Worm (Caenorhabditis elegans) whole organism, young adult: ENCODE data around the gene nspa-2.

Experiments
- B0261.1 ChIP-seq: sonication (generic microtip); optimal IDR thresholded peaks from 2 replicates; lab custom pipeline; 2016; ENCODE audit warnings: mild to moderate bottlenecking, missing genetic modification characterization, moderate library complexity, missing compliant biosample characterization
- B0336.3 ChIP-seq: fragments of 200-800 bp; sonication (Bioruptor generic); IDR thresholded peaks from 2 replicates; pipeline ENCODE4 v1.3.6; 2022; ENCODE audit warnings: missing genetic modification characterization, missing compliant biosample characterization
- F10E7.11 ChIP-seq: sonication (generic microtip); optimal IDR thresholded peaks from 2 replicates; lab custom pipeline; 2017; ENCODE audit warnings: mild to moderate bottlenecking, missing genetic modification characterization, moderate library complexity, missing compliant biosample characterization
- F22D6.2 ChIP-seq: sonication (generic microtip); optimal IDR thresholded peaks from 2 replicates; lab custom pipeline; 2016; ENCODE audit warnings: mild to moderate bottlenecking, missing genetic modification characterization, missing compliant biosample characterization
- F23B12.7 ChIP-seq: sonication (generic microtip); optimal IDR thresholded peaks from 2 replicates; lab custom pipeline; 2017; ENCODE audit warnings: missing genetic modification characterization, mild to moderate bottlenecking, missing compliant biosample characterization, antibody characterized with exemption, moderate library complexity; ENCODE audit not compliant: insufficient read depth
- F39B2.1 ChIP-seq: fragments of 200-800 bp; sonication (Bioruptor generic); IDR thresholded peaks from 2 replicates; pipeline ENCODE4 v1.3.6; 2022; ENCODE audit warnings: missing genetic modification reagents, missing genetic modification characterization, missing compliant biosample characterization
- F49E8.2 ChIP-seq: sonication (generic microtip); optimal IDR thresholded peaks from 3 replicates; lab custom pipeline; 2017; ENCODE audit warnings: missing genetic modification characterization, mild to moderate bottlenecking, missing compliant biosample characterization, antibody characterized with exemption, moderate library complexity; ENCODE audit not compliant: insufficient read depth
- F55B11.4 ChIP-seq: sonication (generic microtip); optimal IDR thresholded peaks from 2 replicates; lab custom pipeline; 2016; ENCODE audit warnings: missing compliant biosample characterization, missing genetic modification characterization, borderline replicate concordance; ENCODE audit not compliant: insufficient read depth
- K11D2.4 ChIP-seq: fragments of 200-800 bp; sonication (Bioruptor generic); IDR thresholded peaks from 2 replicates; pipeline ENCODE4 v1.3.6; 2022; ENCODE audit warnings: missing genetic modification reagents, missing genetic modification characterization, missing compliant biosample characterization
- T07F8.4 ChIP-seq: sonication (generic microtip); optimal IDR thresholded peaks from 2 replicates; lab custom pipeline; 2016; ENCODE audit warnings: mild to moderate bottlenecking, missing genetic modification characterization, moderate library complexity, missing compliant biosample characterization
- Y53G8AR.9 ChIP-seq: fragments of 200-800 bp; sonication (Bioruptor generic); conservative IDR thresholded peaks from 2 replicates; pipeline ENCODE4 v1.3.6; 2022; ENCODE audit warnings: missing genetic modification reagents, missing genetic modification characterization, missing compliant biosample characterization
- Y56A3A.18 ChIP-seq: fragments of 200-800 bp; sonication (Bioruptor generic); IDR thresholded peaks from 2 replicates; pipeline ENCODE4 v1.3.6; 2022; ENCODE audit warnings: missing genetic modification reagents, missing genetic modification characterization, missing compliant biosample characterization
- ama-1 ChIP-seq, 3 experiments: fragments of 150-350 bp in 1 of 3; sonication (generic microtip) in 2 of 3; optimal IDR thresholded peaks; 2 replicates each; lab custom pipeline; 2014 to 2018; ENCODE audit warnings: missing biosample characterization in 2 of 3, missing genetic modification characterization in 2 of 3, missing genetic modification reagents in 2 of 3
- aptf-2 ChIP-seq: fragments of 200-800 bp; sonication (Bioruptor generic); conservative IDR thresholded peaks from 2 replicates; pipeline ENCODE4 v1.3.6; 2022; ENCODE audit warnings: missing genetic modification reagents, missing genetic modification characterization, missing compliant biosample characterization
- bed-1 ChIP-seq: fragments of 200-800 bp; sonication (Bioruptor generic); IDR thresholded peaks from 2 replicates; pipeline ENCODE4 v1.3.6; 2022; ENCODE audit warnings: missing genetic modification reagents, missing genetic modification characterization, missing compliant biosample characterization
- ccch-3 ChIP-seq: fragments of 200-800 bp; sonication (Bioruptor generic); optimal IDR thresholded peaks from 2 replicates; lab custom pipeline; 2018; ENCODE audit warnings: mild to moderate bottlenecking, missing genetic modification characterization, missing compliant biosample characterization
- ceh-100 ChIP-seq: fragments of 200-800 bp; sonication (Bioruptor generic); IDR thresholded peaks from 2 replicates; pipeline ENCODE4 v1.3.6; 2022; ENCODE audit warnings: missing genetic modification reagents, missing genetic modification characterization, missing compliant biosample characterization
- ceh-27 ChIP-seq: fragments of 200-800 bp; sonication (Bioruptor generic); optimal IDR thresholded peaks from 2 replicates; lab custom pipeline; 2018; ENCODE audit warnings: mild to moderate bottlenecking, missing genetic modification characterization, moderate library complexity, missing compliant biosample characterization
- ceh-58 ChIP-seq: fragments of 200-800 bp; sonication (Bioruptor generic); IDR thresholded peaks from 2 replicates; pipeline ENCODE4 v1.3.6; 2022; ENCODE audit warnings: missing genetic modification characterization, missing compliant biosample characterization
- ceh-79 ChIP-seq: sonication (generic microtip); optimal IDR thresholded peaks from 2 replicates; lab custom pipeline; 2017; ENCODE audit warnings: mild to moderate bottlenecking, missing genetic modification characterization, missing compliant biosample characterization
- dox-1 ChIP-seq: fragments of 200-800 bp; sonication (Bioruptor generic); IDR thresholded peaks from 2 replicates; pipeline ENCODE4 v1.3.6; 2022; ENCODE audit warnings: missing genetic modification reagents, missing genetic modification characterization, missing compliant biosample characterization
- dpff-1 ChIP-seq: sonication (generic microtip); optimal IDR thresholded peaks from 2 replicates; lab custom pipeline; 2017; ENCODE audit warnings: mild to moderate bottlenecking, missing genetic modification characterization, missing compliant biosample characterization
- dpl-1 ChIP-seq: fragments of 150-350 bp; optimal IDR thresholded peaks from 2 replicates; lab custom pipeline; 2014; ENCODE audit warnings: missing biosample characterization, missing genetic modification reagents, missing genetic modification characterization
- egrh-3 ChIP-seq: fragments of 200-800 bp; sonication (Bioruptor generic); IDR thresholded peaks from 2 replicates; pipeline ENCODE4 v1.3.6; 2022; ENCODE audit warnings: missing genetic modification reagents, missing genetic modification characterization, missing compliant biosample characterization
- gei-17 ChIP-seq: fragments of 200-800 bp; sonication (Bioruptor generic); optimal IDR thresholded peaks from 2 replicates; lab custom pipeline; 2018; ENCODE audit warnings: mild to moderate bottlenecking, missing genetic modification characterization, missing compliant biosample characterization
- hlh-12 ChIP-seq: sonication (generic microtip); optimal IDR thresholded peaks from 2 replicates; lab custom pipeline; 2016; ENCODE audit warnings: missing genetic modification characterization, missing compliant biosample characterization
- hlh-26 ChIP-seq: fragments of 200-800 bp; sonication (Bioruptor generic); conservative IDR thresholded peaks from 2 replicates; pipeline ENCODE4 v1.3.6; 2022; ENCODE audit warnings: missing genetic modification reagents, missing genetic modification characterization, missing compliant biosample characterization
- hmg-1.2 ChIP-seq: fragments of 200-800 bp; sonication (Bioruptor generic); IDR thresholded peaks from 2 replicates; pipeline ENCODE4 v1.3.6; 2022; ENCODE audit warnings: missing genetic modification reagents, missing genetic modification characterization, missing compliant biosample characterization
- lin-40 ChIP-seq: sonication (generic microtip); optimal IDR thresholded peaks from 2 replicates; lab custom pipeline; 2016; ENCODE audit warnings: missing genetic modification characterization, mild to moderate bottlenecking, missing compliant biosample characterization, missing genotype, missing genetic modification reagents
- lin-54 ChIP-seq: fragments of 200-800 bp; sonication (Bioruptor generic); optimal IDR thresholded peaks from 2 replicates; lab custom pipeline; 2018; ENCODE audit warnings: mild to moderate bottlenecking, missing genetic modification characterization, missing compliant biosample characterization
- madf-6 ChIP-seq: fragments of 200-800 bp; sonication (Bioruptor generic); IDR thresholded peaks from 2 replicates; pipeline ENCODE4 v1.3.6; 2022; ENCODE audit warnings: missing genetic modification reagents, missing genetic modification characterization, missing compliant biosample characterization
- mes-4 ChIP-seq: sonication (generic microtip); optimal IDR thresholded peaks from 2 replicates; lab custom pipeline; 2016; ENCODE audit warnings: missing genotype, missing genetic modification characterization, missing compliant biosample characterization
- nfyb-1 ChIP-seq: fragments of 200-800 bp; sonication (Bioruptor generic); IDR thresholded peaks from 2 replicates; pipeline ENCODE4 v1.3.6; 2022; ENCODE audit warnings: missing genetic modification reagents, missing genetic modification characterization, missing compliant biosample characterization
- nhr-179 ChIP-seq: sonication (generic microtip); optimal IDR thresholded peaks from 2 replicates; lab custom pipeline; 2016; ENCODE audit warnings: mild to moderate bottlenecking, missing genetic modification characterization, missing compliant biosample characterization
- nhr-80 ChIP-seq: sonication (generic microtip); optimal IDR thresholded peaks from 2 replicates; lab custom pipeline; 2016; ENCODE audit warnings: missing genetic modification characterization, missing compliant biosample characterization
- rec-8 ChIP-seq, 2 experiments: sonication (generic microtip); optimal IDR thresholded peaks; 2 replicates each; lab custom pipeline; 2016; ENCODE audit warnings: mild to moderate bottlenecking in 2 of 2, missing genetic modification characterization in 2 of 2, missing genetic modification reagents in 2 of 2, missing genotype in 2 of 2, missing biosample characterization in 1 of 2, missing compliant biosample characterization in 1 of 2, moderate library complexity in 1 of 2
- repo-1 ChIP-seq: sonication (generic microtip); optimal IDR thresholded peaks from 2 replicates; lab custom pipeline; 2017; ENCODE audit warnings: mild to moderate bottlenecking, missing genetic modification characterization, missing compliant biosample characterization
- sdz-38 ChIP-seq: sonication (generic microtip); optimal IDR thresholded peaks from 2 replicates; lab custom pipeline; 2016; ENCODE audit warnings: missing genotype, missing genetic modification characterization, missing compliant biosample characterization
- sea-2 ChIP-seq: fragments of 200-800 bp; sonication (Bioruptor generic); IDR thresholded peaks from 2 replicates; pipeline ENCODE4 v1.3.6; 2022; ENCODE audit warnings: missing genetic modification characterization, missing compliant biosample characterization
- tbp1 ChIP-seq: fragments of 200-800 bp; sonication (Bioruptor generic); optimal IDR thresholded peaks from 2 replicates; lab custom pipeline; 2018; ENCODE audit warnings: mild to moderate bottlenecking, missing genetic modification characterization, missing compliant biosample characterization
- tlf-1 ChIP-seq: fragments of 200-800 bp; sonication (Bioruptor generic); optimal IDR thresholded peaks from 2 replicates; lab custom pipeline; 2018; ENCODE audit warnings: mild to moderate bottlenecking, missing genetic modification characterization, missing compliant biosample characterization
- unc-130 ChIP-seq: sonication (generic microtip); optimal IDR thresholded peaks from 2 replicates; lab custom pipeline; 2016; ENCODE audit warnings: missing genetic modification reagents, missing genetic modification characterization, missing compliant biosample characterization
- unc-62 ChIP-seq: fragments of 150-350 bp; optimal IDR thresholded peaks from 2 replicates; lab custom pipeline; 2014; ENCODE audit warnings: missing biosample characterization, missing genetic modification reagents, missing genetic modification characterization
- xnd-1 ChIP-seq: sonication (generic microtip); optimal IDR thresholded peaks from 2 replicates; lab custom pipeline; 2016; ENCODE audit warnings: missing genotype, missing genetic modification reagents, missing genetic modification characterization, missing compliant biosample characterization
- zfh-2 ChIP-seq: fragments of 200-800 bp; sonication (Bioruptor generic); conservative IDR thresholded peaks from 2 replicates; pipeline ENCODE4 v1.3.6; 2022; ENCODE audit warnings: missing genetic modification reagents, missing genetic modification characterization, missing compliant biosample characterization
- ztf-18 ChIP-seq: sonication (generic microtip); optimal IDR thresholded peaks from 2 replicates; lab custom pipeline; 2016; ENCODE audit warnings: missing genotype, mild to moderate bottlenecking, missing genetic modification characterization, missing compliant biosample characterization
- ztf-22 ChIP-seq: fragments of 200-800 bp; sonication (Bioruptor generic); optimal IDR thresholded peaks from 2 replicates; lab custom pipeline; 2018; ENCODE audit warnings: mild to moderate bottlenecking, missing genetic modification characterization, moderate library complexity, missing compliant biosample characterization
- ztf-26 ChIP-seq: sonication (generic microtip); optimal IDR thresholded peaks from 2 replicates; lab custom pipeline; 2017; ENCODE audit warnings: missing genetic modification characterization, missing compliant biosample characterization

Gene nspa-2

ce11 chrV:14895557-14895956 is 4.7 kb downstream of the nspa-2 start, which contains the start of gene mpst-3 (continued):
- TF ChIP-seq F23B12.7 (tag; lab: Kevin White, UChicago): no peak
- no peak for TF ChIP-seq ama-1 (optimal IDR thresholded peaks at IDR 0.05; lab: Kevin White, UChicago)
- TF ChIP-seq ama-1 (GFP tag; optimal IDR thresholded peaks at IDR 0.05; lab: Kevin White, UChicago): no peak
- TF ChIP-seq xnd-1 (tag; lab: Kevin White, UChicago): no peak
- peak; percentile 75 for TF ChIP-seq dox-1 (GFP tag; lab: Robert Waterston, UW)
- TF ChIP-seq F55B11.4 (tag; lab: Kevin White, UChicago): no peak
- no peak for TF ChIP-seq egrh-3 (GFP tag; lab: Robert Waterston, UW)
- no peak for TF ChIP-seq hlh-26
- TF ChIP-seq nfyb-1 (GFP tag; lab: Robert Waterston, UW): no peak
- TF ChIP-seq sea-2: no peak
- TF ChIP-seq T07F8.4 (tag; lab: Kevin White, UChicago): no peak
- TF ChIP-seq lin-54 (GFP tag; lab: Kevin White, UChicago): peak; percentile 17
- TF ChIP-seq lin-40 (tag; lab: Kevin White, UChicago): no peak
- no peak for TF ChIP-seq F49E8.2 (tag; lab: Kevin White, UChicago)
- no peak for TF ChIP-seq B0261.1 (tag; lab: Kevin White, UChicago)
- TF ChIP-seq madf-6: no peak
- no peak for TF ChIP-seq dpl-1 (GFP tag; lab: Kevin White, UChicago)
- TF ChIP-seq hmg-1.2 (GFP tag; lab: Robert Waterston, UW): peak; percentile 61; the same call in 1 of the 2 replicates
- TF ChIP-seq F39B2.1: no peak
- TF ChIP-seq ceh-100 (GFP tag; lab: Robert Waterston, UW): no peak
- no peak for TF ChIP-seq F10E7.11 (tag; lab: Kevin White, UChicago)
- no peak for TF ChIP-seq Y53G8AR.9 (GFP tag; lab: Robert Waterston, UW)
- no peak for TF ChIP-seq K11D2.4 (GFP tag; lab: Robert Waterston, UW)
- no peak for TF ChIP-seq ceh-79
- TF ChIP-seq nhr-179 (tag; lab: Kevin White, UChicago): no peak
- TF ChIP-seq ceh-58 (GFP tag; lab: Robert Waterston, UW): no peak
- no peak for TF ChIP-seq tlf-1 (GFP tag; lab: Kevin White, UChicago)
- TF ChIP-seq mes-4 (tag; lab: Kevin White, UChicago): no peak
- TF ChIP-seq Y56A3A.18 (GFP tag; lab: Robert Waterston, UW): no peak
- TF ChIP-seq unc-130 (GFP tag; lab: Kevin White, UChicago): no peak
- TF ChIP-seq sdz-38 (tag; lab: Kevin White, UChicago): no peak
- 0 out of 2 replicates have a peak, but pooled peaks have one; percentile 33 for TF ChIP-seq B0336.3 (GFP tag; lab: Robert Waterston, UW)
- no peak for TF ChIP-seq ztf-22 (GFP tag; lab: Kevin White, UChicago)
- no peak for TF ChIP-seq ztf-18 (tag; lab: Kevin White, UChicago)
- TF ChIP-seq bed-1 (GFP tag; lab: Robert Waterston, UW): no peak
- no peak for TF ChIP-seq zfh-2 (GFP tag; lab: Robert Waterston, UW)
- peak; percentile 96 for TF ChIP-seq nhr-80 (tag; lab: Kevin White, UChicago)
- TF ChIP-seq hlh-12 (tag; lab: Kevin White, UChicago): no peak

- TF ChIP-seq ztf-26 (no peak), sea-2 (no peak), lin-54 (GFP tag; lab: Kevin White, UChicago) (no peak), tlf-1 (GFP tag; lab: Kevin White, UChicago) (no peak), rec-8 (tag; optimal IDR thresholded peaks at IDR 0.05; lab: Kevin White, UChicago) (no peak), gei-17 (no peak), aptf-2 (GFP tag; lab: Robert Waterston, UW) (no peak), sdz-38 (tag; lab: Kevin White, UChicago) (no peak), F22D6.2 (tag; lab: Kevin White, UChicago) (no peak), dpff-1 (tag; lab: Kevin White, UChicago) (no peak), repo-1 (tag; lab: Kevin White, UChicago) (no peak), mes-4 (tag; lab: Kevin White, UChicago) (no peak), unc-62 (GFP tag; lab: Kevin White, UChicago) (no peak), ceh-27 (GFP tag; lab: Kevin White, UChicago) (no peak), ama-1 (optimal IDR thresholded peaks at IDR 0.05; lab: Kevin White, UChicago) (no peak), ama-1 (GFP tag; optimal IDR thresholded peaks at IDR 0.05; lab: Kevin White, UChicago) (no peak), tbp1 (GFP tag; lab: Kevin White, UChicago) (no peak), lin-40 (tag; lab: Kevin White, UChicago) (no peak), ccch-3 (GFP tag; lab: Kevin White, UChicago) (no peak)
These were observed 6.8 kb downstream of the nspa-2 start, which contains the start of gene H12D21.6 for ce11 chrV:14897731-14898130. H12D21.6 (minus strand) TSS chrV:14897831.
